Worm (Caenorhabditis elegans) whole organism, L4 larva: ENCODE results near the gene fbxa-105.

ENCODE experiments used
- D1046.2 ChIP-seq: fragments of 200-800 bp; sonication (Bioruptor generic); IDR thresholded peaks from 2 replicates; pipeline ENCODE4 v1.3.6; 2022; ENCODE audit warnings: missing genetic modification characterization, missing compliant biosample characterization
- jun-1 ChIP-seq: fragments of 150-350 bp; optimal IDR thresholded peaks from 2 replicates; lab custom pipeline; 2014; ENCODE audit warnings: missing biosample characterization, missing genetic modification reagents, missing genetic modification characterization
- nhr-28 ChIP-seq: fragments of 150-350 bp; optimal IDR thresholded peaks from 2 replicates; lab custom pipeline; 2014; ENCODE audit warnings: missing biosample characterization, missing genetic modification characterization
- nhr-48 ChIP-seq: sonication (generic microtip); optimal IDR thresholded peaks from 2 replicates; lab custom pipeline; 2016; ENCODE audit warnings: mild to moderate bottlenecking, missing genetic modification characterization, missing compliant biosample characterization
- nhr-6 ChIP-seq: fragments of 150-350 bp; optimal IDR thresholded peaks from 2 replicates; lab custom pipeline; 2014; ENCODE audit warnings: missing biosample characterization, missing genetic modification characterization
- nhr-76 ChIP-seq: fragments of 150-350 bp; optimal IDR thresholded peaks from 2 replicates; lab custom pipeline; 2014; ENCODE audit warnings: missing biosample characterization, missing genetic modification characterization
- saeg-2 ChIP-seq: fragments of 200-800 bp; sonication (Bioruptor generic); IDR thresholded peaks from 2 replicates; pipeline ENCODE4 v1.3.6; 2022; ENCODE audit warnings: missing genetic modification reagents, missing genetic modification characterization, missing compliant biosample characterization
- snpc-1.2 ChIP-seq: fragments of 200-800 bp; sonication (Bioruptor generic); IDR thresholded peaks from 2 replicates; pipeline ENCODE4 v1.3.6; 2022; ENCODE audit warnings: missing genetic modification reagents, missing genetic modification characterization, missing compliant biosample characterization
- zfp-3 ChIP-seq: fragments of 200-800 bp; sonication (Bioruptor generic); conservative IDR thresholded peaks from 2 replicates; pipeline ENCODE4 v1.3.6; 2022; ENCODE audit warnings: missing genetic modification reagents, missing genetic modification characterization, missing compliant biosample characterization

DNA sequence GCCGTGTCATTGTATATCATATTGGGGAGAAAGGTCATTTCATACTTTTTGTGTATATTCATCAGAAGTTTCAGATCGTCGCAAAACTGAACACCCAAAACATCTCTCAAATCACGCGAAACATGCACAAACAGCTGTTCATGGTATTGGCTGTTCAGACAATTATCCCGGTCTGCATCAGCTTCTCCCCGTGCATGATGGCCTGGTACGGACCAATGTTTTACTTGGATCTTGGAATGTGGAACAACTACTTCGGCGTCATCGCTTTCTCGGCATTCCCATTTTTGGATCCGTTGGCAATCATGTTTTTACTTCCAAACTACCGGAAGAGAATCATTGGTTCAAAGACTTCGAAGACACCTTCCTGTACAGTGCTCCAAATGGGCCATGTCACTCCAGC, 11.7 kb upstream of the fbxa-105 start:
- TF ChIP-seq jun-1 (no peak), nhr-48 (tag; lab: Kevin White, UChicago) (no peak), D1046.2 (GFP tag; lab: Robert Waterston, UW) (no peak), saeg-2 (GFP tag; lab: Robert Waterston, UW) (no peak), nhr-28 (no peak), zfp-3 (GFP tag; lab: Robert Waterston, UW) (no peak), nhr-6 (tag; lab: Kevin White, UChicago) (no peak), nhr-76 (tag; lab: Kevin White, UChicago) (no peak), snpc-1.2 (GFP tag; lab: Robert Waterston, UW) (no peak)
